Worm (Caenorhabditis elegans): ENCODE results near the gene F56D6.22.
A peak's percentile ranks its signal among the peaks of the same experiment; 100 is the strongest.

The F56D6.22 gene

ce11 chrIV:3907506-3908188 lies at the start of gene F56D6.22, which contains the start of gene F56D6.12:
F56D6.22 (minus strand) TSS chrIV:3907606.
F56D6.12 (plus strand) TSS chrIV:3908138.
- no peak for TF ChIP-seq ceh-28 (tag; optimal IDR thresholded peaks at IDR 0.05)
- TF ChIP-seq pqm-1 (tag; optimal IDR thresholded peaks at IDR 0.05) = no peak
- no peak for TF ChIP-seq nhr-76 (tag; optimal IDR thresholded peaks at IDR 0.05)

- TF ChIP-seq R02D3.7 (tag; optimal IDR thresholded peaks at IDR 0.05) (no peak), fkh-10 (GFP tag; optimal IDR thresholded peaks at IDR 0.05) (no peak), nhr-67 (tag; optimal IDR thresholded peaks at IDR 0.05) (no peak), daf-12 (tag; optimal IDR thresholded peaks at IDR 0.05) (no peak), nhr-12 (tag; optimal IDR thresholded peaks at IDR 0.05) (no peak)
Measured at ce11 chrIV:3956705-3957104, 49.3 kb upstream of the F56D6.22 start, which contains the start of gene clec-74. clec-74 (plus strand) TSS chrIV:3957005.

- no peak for TF ChIP-seq nhr-25 (tag; optimal IDR thresholded peaks at IDR 0.05)
- no peak for TF ChIP-seq ceh-28 (tag; optimal IDR thresholded peaks at IDR 0.05)
- no peak for TF ChIP-seq elt-2 (tag; optimal IDR thresholded peaks at IDR 0.05)
- TF ChIP-seq unc-62 (GFP tag; optimal IDR thresholded peaks at IDR 0.05) = no peak
- TF ChIP-seq nhr-76 (tag; optimal IDR thresholded peaks at IDR 0.05) = no peak
- TF ChIP-seq mml-1 (tag; optimal IDR thresholded peaks at IDR 0.05) = no peak
- TF ChIP-seq nhr-67 (tag; optimal IDR thresholded peaks at IDR 0.05) = no peak
- TF ChIP-seq nhr-12 (tag; optimal IDR thresholded peaks at IDR 0.05) = no peak
- no peak for TF ChIP-seq fos-1 (tag; optimal IDR thresholded peaks at IDR 0.05)
- TF ChIP-seq nhr-11 (tag; optimal IDR thresholded peaks at IDR 0.05) = no peak
- no peak for TF ChIP-seq lsy-12 (tag; optimal IDR thresholded peaks at IDR 0.05)
- TF ChIP-seq hmg-11 (tag; optimal IDR thresholded peaks at IDR 0.05) = no peak
- no peak for TF ChIP-seq pha-4 (tag; optimal IDR thresholded peaks at IDR 0.05)
- TF ChIP-seq skn-1 (tag; optimal IDR thresholded peaks at IDR 0.05) = no peak
- no peak for TF ChIP-seq snpc-4 (tag; optimal IDR thresholded peaks at IDR 0.05)
- no peak for TF ChIP-seq elt-3 (tag; optimal IDR thresholded peaks at IDR 0.05)
- TF ChIP-seq lin-39 (tag; optimal IDR thresholded peaks at IDR 0.05) = no peak
Measured at ce11 chrIV:3956095-3956494, 48.7 kb upstream of the F56D6.22 start, which contains the start of gene clec-73. clec-73 (minus strand) TSS chrIV:3956195.

ce11 chrIV:3944459-3944858 lies 37.1 kb upstream of the F56D6.22 start, which contains the start of gene clec-72:
clec-72 (plus strand) TSS chrIV:3944816.
- TF ChIP-seq ZK546.5 (tag; optimal IDR thresholded peaks at IDR 0.05) (no peak), snpc-4 (tag; optimal IDR thresholded peaks at IDR 0.05) (no peak), fkh-2 (tag; optimal IDR thresholded peaks at IDR 0.05) (no peak), pqm-1 (tag; optimal IDR thresholded peaks at IDR 0.05) (peak; percentile 92), elt-2 (tag; optimal IDR thresholded peaks at IDR 0.05) (peak; percentile 98), ceh-16 (tag; optimal IDR thresholded peaks at IDR 0.05) (no peak), zag-1 (tag; optimal IDR thresholded peaks at IDR 0.05) (no peak), ama-1 (optimal IDR thresholded peaks at IDR 0.05) (no peak), nhr-23 (tag; optimal IDR thresholded peaks at IDR 0.05) (no peak), elt-1 (tag; optimal IDR thresholded peaks at IDR 0.05) (no peak), nhr-28 (tag; optimal IDR thresholded peaks at IDR 0.05) (no peak), skn-1 (tag; optimal IDR thresholded peaks at IDR 0.05) (peak; percentile 41), nhr-237 (tag; optimal IDR thresholded peaks at IDR 0.05) (no peak), unc-39 (tag; optimal IDR thresholded peaks at IDR 0.05) (no peak), nfya-1 (tag; optimal IDR thresholded peaks at IDR 0.05; ENCODE audit: insufficient read depth) (no peak), jun-1 (tag; optimal IDR thresholded peaks at IDR 0.05) (peak; percentile 84)

- TF ChIP-seq pha-4 (tag; optimal IDR thresholded peaks at IDR 0.05) = no peak
- TF ChIP-seq zag-1 (tag; optimal IDR thresholded peaks at IDR 0.05) = no peak
- TF ChIP-seq lin-39 (tag; optimal IDR thresholded peaks at IDR 0.05) = no peak
- no peak for TF ChIP-seq ztf-4 (tag; optimal IDR thresholded peaks at IDR 0.05)
- no peak for TF ChIP-seq ceh-28 (tag; optimal IDR thresholded peaks at IDR 0.05)
- TF ChIP-seq nhr-23 (tag; optimal IDR thresholded peaks at IDR 0.05) = no peak
- TF ChIP-seq elt-2 (tag; optimal IDR thresholded peaks at IDR 0.05) = no peak
- TF ChIP-seq tbx-2 (tag; optimal IDR thresholded peaks at IDR 0.05) = no peak
- TF ChIP-seq ZK546.5 (tag; optimal IDR thresholded peaks at IDR 0.05) = no peak
- TF ChIP-seq lsy-12 (tag; optimal IDR thresholded peaks at IDR 0.05) = no peak
- TF ChIP-seq ztf-11 (tag; optimal IDR thresholded peaks at IDR 0.05) = no peak
- TF ChIP-seq mml-1 (tag; optimal IDR thresholded peaks at IDR 0.05) = no peak
- TF ChIP-seq nhr-76 (tag; optimal IDR thresholded peaks at IDR 0.05) = no peak
- no peak for TF ChIP-seq nhr-28 (tag; optimal IDR thresholded peaks at IDR 0.05)
- TF ChIP-seq elt-1 (tag; optimal IDR thresholded peaks at IDR 0.05) = no peak
- no peak for TF ChIP-seq fkh-2 (tag; optimal IDR thresholded peaks at IDR 0.05)
- no peak for TF ChIP-seq nhr-12 (tag; optimal IDR thresholded peaks at IDR 0.05)
- no peak for TF ChIP-seq ceh-16 (tag; optimal IDR thresholded peaks at IDR 0.05)
- TF ChIP-seq R02D3.7 (tag; optimal IDR thresholded peaks at IDR 0.05) = no peak
- TF ChIP-seq nhr-237 (tag; optimal IDR thresholded peaks at IDR 0.05) = no peak
Measured at ce11 chrIV:3943003-3943402, 35.6 kb upstream of the F56D6.22 start, which contains the start of gene Y46C8AL.11. Y46C8AL.11 (plus strand) TSS chrIV:3943303.
